Fruit fly (Drosophila melanogaster) whole organism, wandering third instar larva: Measurements from ENCODE around the gene Orct.

Experiments used
- Abd-B ChIP-seq: fragments of >200 bp; optimal IDR thresholded peaks from 2 replicates; lab custom pipeline; 2017; ENCODE audit warnings: missing biosample characterization, missing genetic modification characterization
- CG32264 ChIP-seq: fragments of 200-800 bp; sonication (Bioruptor generic); optimal IDR thresholded peaks from 2 replicates; lab custom pipeline; 2016; ENCODE audit warnings: missing biosample characterization, missing genetic modification characterization
- CG9705 ChIP-seq: fragments of 200-800 bp; sonication (Bioruptor generic); optimal IDR thresholded peaks from 2 replicates; lab custom pipeline; 2018; ENCODE audit warnings: missing biosample characterization, mild to moderate bottlenecking, missing genetic modification characterization
- CrebA ChIP-seq: fragments of 200-800 bp; sonication (Bioruptor generic); optimal IDR thresholded peaks from 2 replicates; lab custom pipeline; 2016; ENCODE audit warnings: missing biosample characterization, mild to moderate bottlenecking, missing genetic modification characterization, borderline replicate concordance
- Dfd ChIP-seq: fragments of >200 bp; optimal IDR thresholded peaks from 2 replicates; lab custom pipeline; 2017; ENCODE audit warnings: missing biosample characterization, missing genetic modification characterization
- Dif ChIP-seq: fragments of 200-275, 200-300 bp; sonication (Bioruptor generic); optimal IDR thresholded peaks from 2 replicates; lab custom pipeline; 2018; ENCODE audit warnings: missing biosample characterization, missing genetic modification characterization; ENCODE audit not compliant: partially characterized antibody
- GATAd ChIP-seq: sonication (Bioruptor generic); optimal IDR thresholded peaks from 2 replicates; lab custom pipeline; 2016; ENCODE audit warnings: missing biosample characterization, missing genetic modification characterization
- HLH106 ChIP-seq: fragments of 200-800 bp; optimal IDR thresholded peaks from 3 replicates; lab custom pipeline; 2019; ENCODE audit warnings: missing biosample characterization, mild to moderate bottlenecking, missing genetic modification characterization, moderate library complexity
- Hnf4 ChIP-seq: fragments of 200-800 bp; sonication (Bioruptor generic); optimal IDR thresholded peaks from 2 replicates; lab custom pipeline; 2016; ENCODE audit warnings: missing biosample characterization, mild to moderate bottlenecking, missing genetic modification characterization
- Hr78 ChIP-seq: fragments of >200 bp; optimal IDR thresholded peaks from 2 replicates; lab custom pipeline; 2017; ENCODE audit warnings: missing biosample characterization, missing genetic modification characterization
- Hr83 ChIP-seq: fragments of 200-300 bp; sonication (Bioruptor generic); optimal IDR thresholded peaks from 2 replicates; lab custom pipeline; 2016; ENCODE audit warnings: missing biosample characterization, mild to moderate bottlenecking, missing genetic modification characterization, moderate library complexity; ENCODE audit not compliant: poor library complexity, severe bottlenecking
- Jra ChIP-seq: sonication (Bioruptor generic); optimal IDR thresholded peaks from 2 replicates; lab custom pipeline; 2016; ENCODE audit warnings: missing biosample characterization, missing genetic modification characterization
- Mio ChIP-seq: sonication (Bioruptor generic); optimal IDR thresholded peaks from 2 replicates; lab custom pipeline; 2016; ENCODE audit warnings: missing biosample characterization, missing genetic modification characterization
- Myc ChIP-seq: fragments of >200 bp; optimal IDR thresholded peaks from 2 replicates; lab custom pipeline; 2017
- N ChIP-seq: fragments of >200 bp; optimal IDR thresholded peaks from 2 replicates; lab custom pipeline; 2018; ENCODE audit warnings: missing biosample characterization, missing external identifiers, missing genetic modification characterization
- OdsH ChIP-seq: fragments of 200-800 bp; sonication (Bioruptor generic); optimal IDR thresholded peaks from 2 replicates; lab custom pipeline; 2016; ENCODE audit warnings: missing biosample characterization, mild to moderate bottlenecking, missing genetic modification characterization
- Rel ChIP-seq, 2 experiments: fragments of 200-800 bp; sonication (Bioruptor generic) in 1 of 2; optimal IDR thresholded peaks; 2 replicates in 1 of 2; 3 replicates in 1 of 2; lab custom pipeline; 2016 to 2019; ENCODE audit warnings: mild to moderate bottlenecking in 2 of 2, missing biosample characterization in 2 of 2, missing genetic modification characterization in 2 of 2, moderate library complexity in 1 of 2
- Sp1 ChIP-seq: fragments of 200-800 bp; sonication (Bioruptor generic); optimal IDR thresholded peaks from 3 replicates; lab custom pipeline; 2019; ENCODE audit warnings: missing biosample characterization, mild to moderate bottlenecking, missing genetic modification characterization, moderate library complexity
- Vsx2 ChIP-seq: fragments of 200-300, 225-300 bp; sonication (Bioruptor generic); optimal IDR thresholded peaks from 2 replicates; lab custom pipeline; 2018; ENCODE audit warnings: missing biosample characterization, missing genetic modification characterization; ENCODE audit not compliant: partially characterized antibody
- br ChIP-seq: fragments of 200-800 bp; sonication (Bioruptor generic); optimal IDR thresholded peaks from 2 replicates; lab custom pipeline; 2016; ENCODE audit warnings: missing biosample characterization, missing genetic modification characterization
- brk ChIP-seq: fragments of 200-800 bp; sonication (Bioruptor generic); optimal IDR thresholded peaks from 2 replicates; lab custom pipeline; 2016; ENCODE audit warnings: missing biosample characterization, mild to moderate bottlenecking, missing genetic modification characterization
- dl ChIP-seq, 2 experiments: fragments of 175-275, 200-275 bp in 1 of 2; fragments of 200-275 bp in 1 of 2; sonication (Bioruptor generic); optimal IDR thresholded peaks; lab custom pipeline; 2018; ENCODE audit warnings: mild to moderate bottlenecking in 2 of 2, missing biosample characterization in 2 of 2, missing genetic modification characterization in 2 of 2, moderate library complexity in 2 of 2; ENCODE audit not compliant: partially characterized antibody in 2 of 2, insufficient read depth in 1 of 2
- dmrt93B ChIP-seq: fragments of 200-800 bp; sonication (Bioruptor generic); optimal IDR thresholded peaks from 2 replicates; lab custom pipeline; 2018; ENCODE audit warnings: missing biosample characterization, mild to moderate bottlenecking, missing genetic modification characterization
- dsf ChIP-seq: sonication (Bioruptor generic); optimal IDR thresholded peaks from 2 replicates; lab custom pipeline; 2016; ENCODE audit warnings: missing biosample characterization, missing genetic modification characterization, borderline replicate concordance
- ey ChIP-seq: fragments of 200-800 bp; sonication (Bioruptor generic); optimal IDR thresholded peaks from 2 replicates; lab custom pipeline; 2016; ENCODE audit warnings: missing biosample characterization, missing genetic modification characterization
- foxo ChIP-seq, 2 experiments: fragments of 200-800 bp; sonication (Bioruptor generic); optimal IDR thresholded peaks; 2 replicates in 1 of 2; 3 replicates in 1 of 2; lab custom pipeline; 2016 to 2017; ENCODE audit warnings: missing biosample characterization in 2 of 2, missing genetic modification characterization in 2 of 2
- fru ChIP-seq: fragments of 200-800 bp; sonication (Bioruptor generic); optimal IDR thresholded peaks from 3 replicates; lab custom pipeline; 2016; ENCODE audit warnings: missing biosample characterization, mild to moderate bottlenecking, missing genetic modification characterization
- h ChIP-seq: fragments of 200-800 bp; sonication (Bioruptor generic); optimal IDR thresholded peaks from 3 replicates; lab custom pipeline; 2016; ENCODE audit warnings: missing biosample characterization, mild to moderate bottlenecking, missing genetic modification characterization
- jim ChIP-seq: fragments of 175-275, 200-325 bp; sonication (Bioruptor generic); optimal IDR thresholded peaks from 2 replicates; lab custom pipeline; 2016; ENCODE audit warnings: missing biosample characterization, mild to moderate bottlenecking, missing genetic modification characterization
- lola ChIP-seq: fragments of >200 bp; optimal IDR thresholded peaks from 2 replicates; lab custom pipeline; 2017; ENCODE audit warnings: missing biosample characterization, missing genetic modification characterization
- pan ChIP-seq: fragments of >200 bp; optimal IDR thresholded peaks from 2 replicates; lab custom pipeline; 2017
- psq ChIP-seq: fragments of 200-800 bp; sonication (Bioruptor generic); optimal IDR thresholded peaks from 3 replicates; lab custom pipeline; 2017; ENCODE audit warnings: missing biosample characterization, mild to moderate bottlenecking, missing genetic modification characterization, moderate library complexity
- rgr ChIP-seq: fragments of 200-800 bp; sonication (Bioruptor generic); optimal IDR thresholded peaks from 3 replicates; lab custom pipeline; 2016; ENCODE audit warnings: missing biosample characterization, mild to moderate bottlenecking, missing genetic modification characterization
- sage ChIP-seq: fragments of 200-800 bp; sonication (Bioruptor generic); optimal IDR thresholded peaks from 2 replicates; lab custom pipeline; 2016; ENCODE audit warnings: missing biosample characterization, mild to moderate bottlenecking, missing genetic modification characterization
- sv ChIP-seq: fragments of 200-800 bp; sonication (Bioruptor generic); optimal IDR thresholded peaks from 3 replicates; lab custom pipeline; 2016; ENCODE audit warnings: missing biosample characterization, missing genetic modification characterization
- tai ChIP-seq: sonication (Bioruptor generic); optimal IDR thresholded peaks from 2 replicates; lab custom pipeline; 2016; ENCODE audit warnings: missing biosample characterization, missing genetic modification characterization
- usp ChIP-seq: fragments of >200 bp; optimal IDR thresholded peaks from 2 replicates; lab custom pipeline; 2017; ENCODE audit warnings: missing biosample characterization, missing genetic modification characterization
- woc ChIP-seq: sonication (Bioruptor generic); optimal IDR thresholded peaks from 2 replicates; lab custom pipeline; 2016; ENCODE audit warnings: missing biosample characterization, mild to moderate bottlenecking, missing genetic modification characterization

The Orct gene

dm6 chr3R:24266786-24267579, 9.1 kb upstream of the Orct start:
- no peak for TF ChIP-seq CrebA (GFP tag; lab: Kevin White, UChicago)
- peak; percentile 87 for TF ChIP-seq OdsH
- no peak for TF ChIP-seq lola (GFP tag; lab: Kevin White, UChicago)
- peak; percentile 43 for TF ChIP-seq sage (GFP tag; lab: Kevin White, UChicago)
- peak in 1 of 2 experiments; percentile 45 for TF ChIP-seq dl (GFP tag; optimal IDR thresholded peaks at IDR 0.05; lab: Kevin White, UChicago; ENCODE audit: insufficient read depth in 1 of 2, partially characterized antibody in 2 of 2)
- TF ChIP-seq dmrt93B (GFP tag; lab: Kevin White, UChicago): peak; percentile 77
- TF ChIP-seq Dif (GFP tag; lab: Kevin White, UChicago): peak; percentile 77
- TF ChIP-seq h (GFP tag; lab: Kevin White, UChicago): peak; percentile 85
- peak in 1 of 2 experiments; percentile 88 for TF ChIP-seq foxo (GFP tag; optimal IDR thresholded peaks at IDR 0.05; lab: Kevin White, UChicago)
- TF ChIP-seq Sp1: peak; percentile 92
- TF ChIP-seq fru (GFP tag; lab: Kevin White, UChicago): peak; percentile 83
- TF ChIP-seq br (GFP tag; lab: Kevin White, UChicago): peak; percentile 80
- TF ChIP-seq ey (GFP tag; lab: Kevin White, UChicago): peak; percentile 68
- TF ChIP-seq pan (lab: Kevin White, UChicago): no peak
- TF ChIP-seq Vsx2 (GFP tag; lab: Kevin White, UChicago): peak; percentile 91
- peak; percentile 47 for TF ChIP-seq Jra (GFP tag; lab: Kevin White, UChicago)
- TF ChIP-seq N: no peak
- no peak for TF ChIP-seq Mio (GFP tag; lab: Kevin White, UChicago)
- TF ChIP-seq Myc: no peak
- TF ChIP-seq Hr78 (GFP tag; lab: Kevin White, UChicago): no peak
- no peak for TF ChIP-seq tai (GFP tag; lab: Kevin White, UChicago)
- TF ChIP-seq CG32264: no peak
- TF ChIP-seq rgr (GFP tag; lab: Kevin White, UChicago): peak; percentile 74
- no peak for TF ChIP-seq GATAd (GFP tag; lab: Kevin White, UChicago)
- TF ChIP-seq usp: no peak
- TF ChIP-seq Rel (GFP tag; optimal IDR thresholded peaks at IDR 0.05; lab: Kevin White, UChicago): peak; percentile 24
- peak; percentile 63 for TF ChIP-seq Rel (tag; optimal IDR thresholded peaks at IDR 0.05; lab: Kevin White, UChicago)
- peak; percentile 82 for TF ChIP-seq psq (GFP tag; lab: Kevin White, UChicago)
- peak; percentile 92 for TF ChIP-seq HLH106
- no peak for TF ChIP-seq Dfd (GFP tag; lab: Kevin White, UChicago)
- TF ChIP-seq brk (GFP tag; lab: Kevin White, UChicago): peak; percentile 49
- no peak for TF ChIP-seq dsf
- no peak for TF ChIP-seq sv
- peak; percentile 30 for TF ChIP-seq Hr83 (GFP tag; lab: Kevin White, UChicago)
- TF ChIP-seq CG9705 (GFP tag; lab: Kevin White, UChicago): peak; percentile 82
- no peak for TF ChIP-seq Abd-B
- peak; percentile 25 for TF ChIP-seq Hnf4 (GFP tag; lab: Kevin White, UChicago)
- peak; percentile 81 for TF ChIP-seq woc (GFP tag; lab: Kevin White, UChicago)
- TF ChIP-seq jim (GFP tag; lab: Kevin White, UChicago): no peak

DNA sequence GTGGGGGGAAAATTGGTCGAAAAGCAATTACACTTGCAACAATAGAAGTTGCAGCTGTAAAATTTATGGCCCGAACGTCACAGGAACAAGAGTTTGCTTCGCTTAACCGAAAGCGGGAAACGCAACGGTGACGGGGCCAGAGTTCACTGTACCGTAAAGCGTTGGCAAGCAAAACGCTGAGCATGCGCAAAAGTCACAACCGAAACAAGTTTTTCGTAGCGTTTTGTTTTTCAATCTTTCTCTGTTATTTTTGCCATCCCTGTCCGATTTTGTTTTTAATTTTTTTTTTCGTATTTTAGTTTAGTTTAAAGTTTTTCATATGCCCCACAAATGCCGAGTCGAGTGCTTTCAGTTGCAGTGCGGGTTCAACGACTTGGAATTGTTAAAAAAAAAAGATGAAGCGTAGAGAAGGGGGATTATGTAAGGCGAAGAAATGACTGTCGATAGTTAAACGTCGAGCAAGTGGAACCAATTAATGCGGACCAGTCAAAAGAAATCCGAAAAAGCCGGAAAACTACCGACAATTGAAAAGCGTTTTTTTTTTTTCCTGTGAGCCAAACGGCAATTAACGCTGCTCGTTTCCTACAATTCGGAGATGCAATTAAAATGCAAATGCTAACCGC, 8.4 kb upstream of the Orct start:
- no peak for TF ChIP-seq dsf
- TF ChIP-seq Dif (GFP tag; lab: Kevin White, UChicago): no peak
- TF ChIP-seq sv: no peak
- TF ChIP-seq sage (GFP tag; lab: Kevin White, UChicago): no peak
- TF ChIP-seq, all 38 proteins: peak for 0
